Worm (Caenorhabditis elegans): Measurements from ENCODE around the gene ttr-41.

ce11 chrII:4759835-4760234, 32.2 kb upstream of the ttr-41 start:
- TF ChIP-seq Y55F3AM.14 (GFP tag; optimal IDR thresholded peaks at IDR 0.05): no peak
- TF ChIP-seq dmd-4 (tag; optimal IDR thresholded peaks at IDR 0.05): no peak
- no peak for TF ChIP-seq skn-1 (tag; optimal IDR thresholded peaks at IDR 0.05)
- no peak for TF ChIP-seq lin-13 (GFP tag; optimal IDR thresholded peaks at IDR 0.05)
- TF ChIP-seq nhr-237 (tag; optimal IDR thresholded peaks at IDR 0.05): no peak
- TF ChIP-seq nhr-6 (tag; optimal IDR thresholded peaks at IDR 0.05): no peak
- no peak for TF ChIP-seq snpc-4 (tag; optimal IDR thresholded peaks at IDR 0.05)
- TF ChIP-seq ztf-11 (tag; optimal IDR thresholded peaks at IDR 0.05): no peak
- no peak for TF ChIP-seq unc-39 (tag; optimal IDR thresholded peaks at IDR 0.05)
